Comparison of ENCODE assay signal across 4 fruit fly cellular contexts in the genomic region with DNA sequence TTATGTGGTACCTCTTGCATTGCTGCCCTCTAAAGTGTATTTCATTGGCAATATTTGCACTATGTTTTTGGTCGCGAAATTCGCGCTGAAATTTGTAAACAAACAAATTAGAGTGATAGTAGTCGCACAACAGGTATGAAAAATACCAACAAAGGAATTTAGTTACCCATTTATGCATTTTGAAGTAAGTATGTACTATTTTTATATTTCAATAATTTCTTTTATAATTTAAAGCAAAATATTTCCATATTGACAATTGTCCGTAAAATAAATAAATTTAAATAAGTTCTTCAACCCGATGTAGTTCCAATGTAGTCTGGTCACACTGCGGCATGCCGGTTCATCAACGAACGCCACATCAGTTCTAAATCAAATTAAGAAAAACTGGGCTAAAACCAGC.
A peak's percentile ranks its signal among the peaks of the same experiment; 100 is the strongest.
TF ChIP-seq lines count a peak whose summit lies in the region.

Gene Rad9, minus strand, starts transcription at position 114 of the 400 bp plus-strand sequence.
Gene Uggt, plus strand, starts transcription at position 308 of the 400 bp plus-strand sequence.

- no peak for TF ChIP-seq CTCF in whole organism, embryonic (GFP tag; optimal IDR thresholded peaks at IDR 0.05; lab: Kevin White, UChicago)

TF ChIP-seq in whole organism, adult, 20 proteins besides CTCF, POLR2A, EP300 and RAD21:
- TF ChIP-seq cic (GFP tag; optimal IDR thresholded peaks at IDR 0.05; lab: Kevin White, UChicago) (no peak), CG11617 (GFP tag; optimal IDR thresholded peaks at IDR 0.05; lab: Kevin White, UChicago) (peak; percentile 37), CG1620 (GFP tag; optimal IDR thresholded peaks at IDR 0.05; lab: Kevin White, UChicago) (no peak), bab1 (GFP tag; optimal IDR thresholded peaks at IDR 0.05; lab: Kevin White, UChicago) (peak; percentile 30), CG14711 (tag; optimal IDR thresholded peaks at IDR 0.05; lab: Kevin White, UChicago) (peak; percentile 49), Mnt (GFP tag; optimal IDR thresholded peaks at IDR 0.05; lab: Kevin White, UChicago) (no peak), kay (GFP tag; lab: Kevin White, UChicago; ENCODE audit: borderline replicate concordance) (no peak), CG7045 (GFP tag; optimal IDR thresholded peaks at IDR 0.05; lab: Kevin White, UChicago) (no peak), Hr96 (GFP tag; optimal IDR thresholded peaks at IDR 0.05; lab: Kevin White, UChicago) (no peak), ovo (GFP tag; optimal IDR thresholded peaks at IDR 0.05; lab: Kevin White, UChicago) (no peak), CG7101 (tag; optimal IDR thresholded peaks at IDR 0.05; lab: Kevin White, UChicago) (peak; percentile 30), CG5204 (GFP tag; optimal IDR thresholded peaks at IDR 0.05; lab: Kevin White, UChicago) (no peak), CG33017 (tag; optimal IDR thresholded peaks at IDR 0.05; lab: Kevin White, UChicago) (peak; percentile 13), tj (GFP tag; optimal IDR thresholded peaks at IDR 0.05; lab: Kevin White, UChicago) (no peak)

TF ChIP-seq in whole organism, embryonic, 481 proteins besides CTCF, POLR2A, EP300 and RAD21 (continues in another document):
- peak; percentile 57 for TF ChIP-seq row (GFP tag; IDR thresholded peaks at IDR 0.05; lab: Robert Waterston, UW)
- peak; percentile 29 for TF ChIP-seq CG13424 (tag; optimal IDR thresholded peaks at IDR 0.05; lab: Kevin White, UChicago)
- peak; percentile 59; the same call in 3 of the 4 replicates for TF ChIP-seq Dll (GFP tag; IDR thresholded peaks at IDR 0.05; lab: Robert Waterston, UW; ENCODE audit: partially characterized antibody)
- no peak for TF ChIP-seq Gug (GFP tag; IDR thresholded peaks at IDR 0.05; lab: Robert Waterston, UW)
- TF ChIP-seq CG15073 (GFP tag; optimal IDR thresholded peaks at IDR 0.05; lab: Kevin White, UChicago) = no peak
- TF ChIP-seq pfk (GFP tag; optimal IDR thresholded peaks at IDR 0.05; lab: Kevin White, UChicago) = peak; percentile 20
- no peak for TF ChIP-seq NfI (GFP tag; optimal IDR thresholded peaks at IDR 0.05; lab: Kevin White, UChicago)
- no peak for TF ChIP-seq vvl (GFP tag; IDR thresholded peaks at IDR 0.05; lab: Robert Waterston, UW)
- TF ChIP-seq seq (GFP tag; IDR thresholded peaks at IDR 0.05; lab: Robert Waterston, UW) = 0 out of 2 replicates have a peak, but pooled peaks have one; percentile 13
- no peak for TF ChIP-seq grau (tag; optimal IDR thresholded peaks at IDR 0.05; lab: Kevin White, UChicago)
- TF ChIP-seq CG10654 (GFP tag; optimal IDR thresholded peaks at IDR 0.05; lab: Kevin White, UChicago) = peak; percentile 26
- TF ChIP-seq CG4707 (GFP tag; optimal IDR thresholded peaks at IDR 0.05; lab: Kevin White, UChicago) = no peak
- no peak for TF ChIP-seq CG42726 (GFP tag; IDR thresholded peaks at IDR 0.05; lab: Robert Waterston, UW; ENCODE audit: partially characterized antibody)
- TF ChIP-seq ab (GFP tag; optimal IDR thresholded peaks at IDR 0.05; lab: Kevin White, UChicago) = no peak
- TF ChIP-seq CG10462 (GFP tag; optimal IDR thresholded peaks at IDR 0.05; lab: Kevin White, UChicago) = no peak
- peak; percentile 53 for TF ChIP-seq CG12659 (GFP tag; optimal IDR thresholded peaks at IDR 0.05; lab: Kevin White, UChicago)
- no peak for TF ChIP-seq Abd-B (GFP tag; optimal IDR thresholded peaks at IDR 0.05; lab: Kevin White, UChicago)
- peak; percentile 61; the same call in 1 of the 2 replicates for TF ChIP-seq MBD-R2 (GFP tag; IDR thresholded peaks at IDR 0.05; lab: Robert Waterston, UW)
- TF ChIP-seq NK7.1 (GFP tag; optimal IDR thresholded peaks at IDR 0.05; lab: Kevin White, UChicago) = no peak
- no peak for TF ChIP-seq ash1 (GFP tag; optimal IDR thresholded peaks at IDR 0.05; lab: Kevin White, UChicago)
- peak in 1 of 3 experiments; percentile 41 for TF ChIP-seq lola (GFP tag; optimal IDR thresholded peaks at IDR 0.05; lab: Kevin White, UChicago)
- peak; percentile 9 for TF ChIP-seq D19A (tag; optimal IDR thresholded peaks at IDR 0.05; lab: Kevin White, UChicago)
- TF ChIP-seq CG32772 (GFP tag; IDR thresholded peaks at IDR 0.05; lab: Robert Waterston, UW) = no peak
- peak; percentile 22 for TF ChIP-seq YL-1 (GFP tag; optimal IDR thresholded peaks at IDR 0.05; lab: Kevin White, UChicago)

TF ChIP-seq in whole organism, prepupa, 60 proteins besides CTCF, POLR2A, EP300 and RAD21:
- TF ChIP-seq fkh (GFP tag; optimal IDR thresholded peaks at IDR 0.05; lab: Kevin White, UChicago) (peak; percentile 82), CG10631 (GFP tag; optimal IDR thresholded peaks at IDR 0.05; lab: Kevin White, UChicago) (peak; percentile 20), CG4318 (GFP tag; optimal IDR thresholded peaks at IDR 0.05; lab: Kevin White, UChicago) (no peak)

TF ChIP-seq in whole organism, wandering third instar larva, 38 proteins besides CTCF, POLR2A, EP300 and RAD21:
- TF ChIP-seq psq (GFP tag; optimal IDR thresholded peaks at IDR 0.05; lab: Kevin White, UChicago) (peak; percentile 20), tai (GFP tag; optimal IDR thresholded peaks at IDR 0.05; lab: Kevin White, UChicago) (no peak)
TF ChIP-seq in whole organism, wandering third instar larva: peak in this region for 1.
